In genomic region chr3L:20688194-20688785, dm6 we compare ENCODE assay signal across 1 fruit fly cellular context.
TF ChIP-seq lines count a peak whose summit lies in the region.

No protein-coding gene starts in this region.

TF ChIP-seq in whole organism, prepupa, 60 proteins besides CTCF, POLR2A, EP300 and RAD21 (continued from another document):
- TF ChIP-seq salr (GFP tag; optimal IDR thresholded peaks at IDR 0.05; lab: Kevin White, UChicago) (no peak), CG4318 (GFP tag; optimal IDR thresholded peaks at IDR 0.05; lab: Kevin White, UChicago) (no peak), CG11294 (GFP tag; IDR thresholded peaks at IDR 0.05; lab: Robert Waterston, UW) (no peak), cyc (GFP tag; optimal IDR thresholded peaks at IDR 0.05; lab: Kevin White, UChicago) (peak; percentile 22), Ets21C (GFP tag; optimal IDR thresholded peaks at IDR 0.05; lab: Kevin White, UChicago) (no peak), Ets96B (tag; optimal IDR thresholded peaks at IDR 0.05; lab: Kevin White, UChicago) (peak; percentile 13), Sox15 (GFP tag; optimal IDR thresholded peaks at IDR 0.05; lab: Kevin White, UChicago) (no peak), spab (GFP tag; optimal IDR thresholded peaks at IDR 0.05; lab: Kevin White, UChicago) (no peak), CG3032 (tag; optimal IDR thresholded peaks at IDR 0.05; lab: Kevin White, UChicago) (peak; percentile 2), topi (GFP tag; optimal IDR thresholded peaks at IDR 0.05; lab: Kevin White, UChicago) (peak; percentile 36), CG11902 (GFP tag; optimal IDR thresholded peaks at IDR 0.05; lab: Kevin White, UChicago) (peak; percentile 10), CG16779 (tag; optimal IDR thresholded peaks at IDR 0.05; lab: Kevin White, UChicago) (no peak), fd59A (GFP tag; optimal IDR thresholded peaks at IDR 0.05; lab: Kevin White, UChicago) (no peak), net (GFP tag; optimal IDR thresholded peaks at IDR 0.05; lab: Kevin White, UChicago) (no peak), ss (GFP tag; optimal IDR thresholded peaks at IDR 0.05; lab: Kevin White, UChicago) (peak in 1 of 2 experiments; percentile 96), eg (GFP tag; IDR thresholded peaks at IDR 0.05; lab: Robert Waterston, UW) (no peak), Sox102F (GFP tag; optimal IDR thresholded peaks at IDR 0.05; lab: Kevin White, UChicago) (peak; percentile 44), CG34406 (GFP tag; optimal IDR thresholded peaks at IDR 0.05; lab: Kevin White, UChicago) (no peak), CG6854 (GFP tag; optimal IDR thresholded peaks at IDR 0.05; lab: Kevin White, UChicago) (no peak), CG8319 (GFP tag; optimal IDR thresholded peaks at IDR 0.05; lab: Kevin White, UChicago) (no peak), vri (GFP tag; optimal IDR thresholded peaks at IDR 0.05; lab: Kevin White, UChicago) (no peak), Hr38 (GFP tag; optimal IDR thresholded peaks at IDR 0.05; lab: Kevin White, UChicago) (no peak), CG8632 (GFP tag; optimal IDR thresholded peaks at IDR 0.05; lab: Kevin White, UChicago) (peak; percentile 12), CG11762 (GFP tag; optimal IDR thresholded peaks at IDR 0.05; lab: Kevin White, UChicago; ENCODE audit: insufficient read depth) (no peak), achi (GFP tag; optimal IDR thresholded peaks at IDR 0.05; lab: Kevin White, UChicago) (peak; percentile 5), Blimp-1 (GFP tag; optimal IDR thresholded peaks at IDR 0.05; lab: Kevin White, UChicago) (no peak), fd85E (GFP tag; optimal IDR thresholded peaks at IDR 0.05; lab: Kevin White, UChicago) (no peak), Hr4 (GFP tag; optimal IDR thresholded peaks at IDR 0.05; lab: Kevin White, UChicago) (no peak), CG6276 (GFP tag; optimal IDR thresholded peaks at IDR 0.05; lab: Kevin White, UChicago) (no peak), fkh (GFP tag; optimal IDR thresholded peaks at IDR 0.05; lab: Kevin White, UChicago) (no peak), dsx (GFP tag; optimal IDR thresholded peaks at IDR 0.05; lab: Kevin White, UChicago; ENCODE audit: poor library complexity, severe bottlenecking) (peak; percentile 14), Met (GFP tag; optimal IDR thresholded peaks at IDR 0.05; lab: Kevin White, UChicago) (peak; percentile 41)
